Worm (Caenorhabditis elegans) whole organism, young adult: Measurements from ENCODE around the gene dpy-2.

Experiments
- B0019.2 ChIP-seq: fragments of 200-800 bp; sonication (Bioruptor generic); conservative IDR thresholded peaks from 2 replicates; pipeline ENCODE4 v1.3.6; 2022; ENCODE audit warnings: missing genetic modification reagents, missing genetic modification characterization, missing compliant biosample characterization
- F10E7.11 ChIP-seq: sonication (generic microtip); optimal IDR thresholded peaks from 2 replicates; lab custom pipeline; 2017; ENCODE audit warnings: mild to moderate bottlenecking, missing genetic modification characterization, moderate library complexity, missing compliant biosample characterization
- F37B4.10 ChIP-seq: fragments of 200-800 bp; sonication (Bioruptor generic); IDR thresholded peaks from 2 replicates; pipeline ENCODE4 v1.3.6; 2022; ENCODE audit warnings: missing genetic modification characterization, missing compliant biosample characterization
- F39B2.1 ChIP-seq: fragments of 200-800 bp; sonication (Bioruptor generic); IDR thresholded peaks from 2 replicates; pipeline ENCODE4 v1.3.6; 2022; ENCODE audit warnings: missing genetic modification reagents, missing genetic modification characterization, missing compliant biosample characterization
- F52B5.7 ChIP-seq: sonication (generic microtip); optimal IDR thresholded peaks from 2 replicates; lab custom pipeline; 2016; ENCODE audit warnings: mild to moderate bottlenecking, missing genetic modification characterization, missing compliant biosample characterization
- Y53F4B.3 ChIP-seq: fragments of 200-800 bp; sonication (Bioruptor generic); IDR thresholded peaks from 2 replicates; pipeline ENCODE4 v1.3.6; 2022; ENCODE audit warnings: missing genetic modification reagents, missing genetic modification characterization, missing compliant biosample characterization
- Y56A3A.18 ChIP-seq: fragments of 200-800 bp; sonication (Bioruptor generic); IDR thresholded peaks from 2 replicates; pipeline ENCODE4 v1.3.6; 2022; ENCODE audit warnings: missing genetic modification reagents, missing genetic modification characterization, missing compliant biosample characterization
- aptf-3 ChIP-seq: fragments of 200-800 bp; sonication (Bioruptor generic); IDR thresholded peaks from 2 replicates; pipeline ENCODE4 v1.3.6; 2022; ENCODE audit warnings: missing genetic modification characterization, missing compliant biosample characterization
- athp-1 ChIP-seq: sonication (generic microtip); optimal IDR thresholded peaks from 2 replicates; lab custom pipeline; 2017; ENCODE audit warnings: mild to moderate bottlenecking, missing genetic modification characterization, missing compliant biosample characterization
- attf-5 ChIP-seq: fragments of 200-800 bp; sonication (Bioruptor generic); optimal IDR thresholded peaks from 2 replicates; lab custom pipeline; 2018; ENCODE audit warnings: mild to moderate bottlenecking, missing genetic modification characterization, missing compliant biosample characterization
- ccch-3 ChIP-seq: fragments of 200-800 bp; sonication (Bioruptor generic); optimal IDR thresholded peaks from 2 replicates; lab custom pipeline; 2018; ENCODE audit warnings: mild to moderate bottlenecking, missing genetic modification characterization, missing compliant biosample characterization
- cebp-1 ChIP-seq, 2 experiments: fragments of 200-800 bp in 1 of 2; sonication (Bioruptor generic) in 1 of 2; sonication (generic microtip) in 1 of 2; IDR thresholded peaks in 1 of 2; optimal IDR thresholded peaks in 1 of 2; 2 replicates each; pipeline versions ENCODE4 v1.3.6 to Lab custom; 2017 to 2022; ENCODE audit warnings: missing compliant biosample characterization in 2 of 2, missing genetic modification characterization in 2 of 2, mild to moderate bottlenecking in 1 of 2, missing genetic modification reagents in 1 of 2, moderate library complexity in 1 of 2
- cebp-2 ChIP-seq: fragments of 200-800 bp; sonication (Bioruptor generic); IDR thresholded peaks from 2 replicates; pipeline ENCODE4 v1.3.6; 2022; ENCODE audit warnings: missing genetic modification characterization, missing compliant biosample characterization
- ceh-40 ChIP-seq: fragments of 200-800 bp; sonication (Bioruptor generic); IDR thresholded peaks from 2 replicates; pipeline ENCODE4 v1.3.6; 2022; ENCODE audit warnings: missing genetic modification characterization, missing compliant biosample characterization
- ceh-91 ChIP-seq: fragments of 200-800 bp; sonication (Bioruptor generic); IDR thresholded peaks from 2 replicates; pipeline ENCODE4 v1.3.6; 2022; ENCODE audit warnings: missing genetic modification reagents, missing genetic modification characterization, missing compliant biosample characterization
- chd-7 ChIP-seq: sonication (generic microtip); optimal IDR thresholded peaks from 2 replicates; lab custom pipeline; 2016; ENCODE audit warnings: mild to moderate bottlenecking, missing genetic modification characterization, moderate library complexity, missing compliant biosample characterization
- dpl-1 ChIP-seq: fragments of 150-350 bp; optimal IDR thresholded peaks from 2 replicates; lab custom pipeline; 2014; ENCODE audit warnings: missing biosample characterization, missing genetic modification reagents, missing genetic modification characterization
- efl-1 ChIP-seq: fragments of 150-350 bp; optimal IDR thresholded peaks from 2 replicates; lab custom pipeline; 2014; ENCODE audit warnings: missing biosample characterization, missing genetic modification reagents, missing genetic modification characterization
- egrh-3 ChIP-seq: fragments of 200-800 bp; sonication (Bioruptor generic); IDR thresholded peaks from 2 replicates; pipeline ENCODE4 v1.3.6; 2022; ENCODE audit warnings: missing genetic modification reagents, missing genetic modification characterization, missing compliant biosample characterization
- ekl-4 ChIP-seq: fragments of 200-800 bp; sonication (Bioruptor generic); IDR thresholded peaks from 2 replicates; pipeline ENCODE4 v1.3.6; 2022; ENCODE audit warnings: missing genetic modification reagents, missing genetic modification characterization, missing compliant biosample characterization
- fkh-3 ChIP-seq: sonication (generic microtip); optimal IDR thresholded peaks from 2 replicates; lab custom pipeline; 2016; ENCODE audit warnings: mild to moderate bottlenecking, missing genetic modification characterization, missing compliant biosample characterization
- gei-17 ChIP-seq: fragments of 200-800 bp; sonication (Bioruptor generic); optimal IDR thresholded peaks from 2 replicates; lab custom pipeline; 2018; ENCODE audit warnings: mild to moderate bottlenecking, missing genetic modification characterization, missing compliant biosample characterization
- hlh-12 ChIP-seq: sonication (generic microtip); optimal IDR thresholded peaks from 2 replicates; lab custom pipeline; 2016; ENCODE audit warnings: missing genetic modification characterization, missing compliant biosample characterization
- hmg-1.2 ChIP-seq: fragments of 200-800 bp; sonication (Bioruptor generic); IDR thresholded peaks from 2 replicates; pipeline ENCODE4 v1.3.6; 2022; ENCODE audit warnings: missing genetic modification reagents, missing genetic modification characterization, missing compliant biosample characterization
- hsf-1 ChIP-seq: fragments of 200-800 bp; sonication (Bioruptor generic); IDR thresholded peaks from 2 replicates; pipeline ENCODE4 v1.3.6; 2022; ENCODE audit warnings: missing genetic modification reagents, missing genetic modification characterization, missing compliant biosample characterization
- lag-1 ChIP-seq: fragments of 200-800 bp; sonication (Bioruptor generic); IDR thresholded peaks from 2 replicates; pipeline ENCODE4 v1.3.6; 2022; ENCODE audit warnings: missing genetic modification reagents, missing genetic modification characterization, missing compliant biosample characterization
- madf-3 ChIP-seq: fragments of 200-800 bp; sonication (Bioruptor generic); IDR thresholded peaks from 2 replicates; pipeline ENCODE4 v1.3.6; 2022; ENCODE audit warnings: missing genetic modification reagents, missing genetic modification characterization, missing compliant biosample characterization
- madf-6 ChIP-seq: fragments of 200-800 bp; sonication (Bioruptor generic); IDR thresholded peaks from 2 replicates; pipeline ENCODE4 v1.3.6; 2022; ENCODE audit warnings: missing genetic modification reagents, missing genetic modification characterization, missing compliant biosample characterization
- mes-4 ChIP-seq: sonication (generic microtip); optimal IDR thresholded peaks from 2 replicates; lab custom pipeline; 2016; ENCODE audit warnings: missing genotype, missing genetic modification characterization, missing compliant biosample characterization
- nhr-27 ChIP-seq: fragments of 200-800 bp; sonication (Bioruptor generic); optimal IDR thresholded peaks from 2 replicates; lab custom pipeline; 2018; ENCODE audit warnings: mild to moderate bottlenecking, missing genetic modification characterization, moderate library complexity, missing compliant biosample characterization
- rcor-1 ChIP-seq: fragments of 200-800 bp; sonication (Bioruptor generic); IDR thresholded peaks from 2 replicates; pipeline ENCODE4 v1.3.6; 2022; ENCODE audit warnings: missing genetic modification reagents, missing genetic modification characterization, missing compliant biosample characterization
- rec-8 ChIP-seq, 2 experiments: sonication (generic microtip); optimal IDR thresholded peaks; 2 replicates each; lab custom pipeline; 2016; ENCODE audit warnings: mild to moderate bottlenecking in 2 of 2, missing genetic modification characterization in 2 of 2, missing genetic modification reagents in 2 of 2, missing genotype in 2 of 2, missing biosample characterization in 1 of 2, missing compliant biosample characterization in 1 of 2, moderate library complexity in 1 of 2
- repo-1 ChIP-seq: sonication (generic microtip); optimal IDR thresholded peaks from 2 replicates; lab custom pipeline; 2017; ENCODE audit warnings: mild to moderate bottlenecking, missing genetic modification characterization, missing compliant biosample characterization
- unc-130 ChIP-seq: sonication (generic microtip); optimal IDR thresholded peaks from 2 replicates; lab custom pipeline; 2016; ENCODE audit warnings: missing genetic modification reagents, missing genetic modification characterization, missing compliant biosample characterization
- zfh-2 ChIP-seq: fragments of 200-800 bp; sonication (Bioruptor generic); conservative IDR thresholded peaks from 2 replicates; pipeline ENCODE4 v1.3.6; 2022; ENCODE audit warnings: missing genetic modification reagents, missing genetic modification characterization, missing compliant biosample characterization
- ztf-28 ChIP-seq: fragments of 200-800 bp; sonication (Bioruptor generic); IDR thresholded peaks from 2 replicates; pipeline ENCODE4 v1.3.6; 2022; ENCODE audit warnings: missing genetic modification reagents, missing genetic modification characterization, missing compliant biosample characterization

dpy-2 gene

ce11 chrII:6745783-6746182 is 31.7 kb downstream of the dpy-2 start, which contains the start of gene ins-14:
Gene ins-14 (minus strand): TSS chrII:6745814.
- TF ChIP-seq F37B4.10 (GFP tag; lab: Robert Waterston, UW): no peak

ce11 chrII:6746404-6746803 is 32.3 kb downstream of the dpy-2 start, which contains the start of gene F41G3.5:
Gene F41G3.5 (plus strand): TSS chrII:6746704.
- TF ChIP-seq madf-3 (GFP tag; lab: Robert Waterston, UW) (no peak), hlh-12 (tag; lab: Kevin White, UChicago) (no peak), ztf-28 (GFP tag; lab: Robert Waterston, UW) (no peak), F10E7.11 (tag; lab: Kevin White, UChicago) (no peak), Y53F4B.3 (GFP tag; lab: Robert Waterston, UW) (no peak), ekl-4 (GFP tag; lab: Robert Waterston, UW) (no peak), gei-17 (no peak), unc-130 (GFP tag; lab: Kevin White, UChicago) (no peak), ceh-91 (no peak), F52B5.7 (no peak), zfh-2 (no peak), cebp-2 (no peak), rec-8 (tag; optimal IDR thresholded peaks at IDR 0.05; lab: Kevin White, UChicago) (no peak), rcor-1 (GFP tag; lab: Robert Waterston, UW) (no peak), madf-6 (GFP tag; lab: Robert Waterston, UW) (no peak), Y56A3A.18 (no peak), fkh-3 (tag; lab: Kevin White, UChicago) (no peak), ceh-40 (GFP tag; lab: Robert Waterston, UW) (no peak), lag-1 (GFP tag; lab: Robert Waterston, UW) (no peak)

- TF ChIP-seq hmg-1.2 (GFP tag; lab: Robert Waterston, UW) (no peak), egrh-3 (GFP tag; lab: Robert Waterston, UW) (no peak), ccch-3 (GFP tag; lab: Kevin White, UChicago) (no peak)
These were observed 35.3 kb downstream of the dpy-2 start, which contains the start of gene F41G3.10 for ce11 chrII:6749422-6749821. Gene F41G3.10 (minus strand): TSS chrII:6749522.

ce11 chrII:6750929-6751328 is 36.8 kb downstream of the dpy-2 start, which contains the start of gene F41G3.20:
Gene F41G3.20 (minus strand): TSS chrII:6751029.
- no peak for TF ChIP-seq dpl-1 (GFP tag; lab: Kevin White, UChicago)
- TF ChIP-seq repo-1 (tag; lab: Kevin White, UChicago): no peak
- TF ChIP-seq gei-17: no peak
- TF ChIP-seq athp-1 (tag; lab: Kevin White, UChicago): no peak
- no peak for TF ChIP-seq efl-1 (GFP tag; lab: Kevin White, UChicago)
- TF ChIP-seq B0019.2 (GFP tag; lab: Robert Waterston, UW): no peak

ce11 chrII:6752027-6752426 is 37.9 kb downstream of the dpy-2 start, which contains the start of gene F41G3.19:
Gene F41G3.19 (minus strand): TSS chrII:6752127.
- TF ChIP-seq hlh-12 (tag; lab: Kevin White, UChicago): no peak
- TF ChIP-seq mes-4 (tag; lab: Kevin White, UChicago): no peak
- no peak for TF ChIP-seq madf-6 (GFP tag; lab: Robert Waterston, UW)
- no peak for TF ChIP-seq ztf-28 (GFP tag; lab: Robert Waterston, UW)
- no peak for TF ChIP-seq zfh-2
- TF ChIP-seq chd-7 (tag; lab: Kevin White, UChicago): no peak
- no peak for TF ChIP-seq F39B2.1 (GFP tag; lab: Robert Waterston, UW)
- TF ChIP-seq cebp-1 (GFP tag; IDR thresholded peaks at IDR 0.05; lab: Robert Waterston, UW): no peak
- TF ChIP-seq cebp-1 (tag; optimal IDR thresholded peaks at IDR 0.05; lab: Kevin White, UChicago): no peak
- TF ChIP-seq attf-5 (GFP tag; lab: Kevin White, UChicago): no peak
- no peak for TF ChIP-seq F10E7.11 (tag; lab: Kevin White, UChicago)
- no peak for TF ChIP-seq nhr-27 (tag; lab: Kevin White, UChicago)
- no peak for TF ChIP-seq hsf-1
- TF ChIP-seq ekl-4 (GFP tag; lab: Robert Waterston, UW): no peak
- no peak for TF ChIP-seq aptf-3 (GFP tag; lab: Robert Waterston, UW)
